Worm (Caenorhabditis elegans) whole organism, midembryonic: Measurements from ENCODE around the gene dhs-18.

Source experiments
- T22C8.4 ChIP-seq: fragments of 200-800 bp; sonication (Bioruptor generic); IDR thresholded peaks from 2 replicates; pipeline ENCODE4 v1.3.6; 2022; ENCODE audit warnings: missing genetic modification characterization, missing compliant biosample characterization
- cog-1 ChIP-seq: sonication (generic microtip); optimal IDR thresholded peaks from 2 replicates; lab custom pipeline; 2016; ENCODE audit warnings: missing genetic modification characterization, missing compliant biosample characterization
- flt-1 ChIP-seq: fragments of 200-800 bp; sonication (Bioruptor generic); IDR thresholded peaks from 2 replicates; pipeline ENCODE4 v1.3.6; 2022; ENCODE audit warnings: missing genetic modification characterization, missing compliant biosample characterization
- klf-2 ChIP-seq: fragments of 200-800 bp; sonication (Bioruptor generic); conservative IDR thresholded peaks from 2 replicates; pipeline ENCODE4 v1.3.6; 2022; ENCODE audit warnings: missing genetic modification reagents, missing genetic modification characterization, missing compliant biosample characterization
- med-1 ChIP-seq: sonication (generic microtip); optimal IDR thresholded peaks from 2 replicates; lab custom pipeline; 2017; ENCODE audit warnings: missing genetic modification characterization, mild to moderate bottlenecking, missing compliant biosample characterization, antibody characterized with exemption, missing genetic modification reagents; ENCODE audit not compliant: insufficient read depth
- ref-1 ChIP-seq: fragments of 200-800 bp; sonication (Bioruptor generic); conservative IDR thresholded peaks from 2 replicates; pipeline ENCODE4 v1.3.6; 2022; ENCODE audit warnings: missing genetic modification reagents, missing genetic modification characterization, missing compliant biosample characterization
- tab-1 ChIP-seq: fragments of 200-800 bp; sonication (Bioruptor generic); IDR thresholded peaks from 2 replicates; pipeline ENCODE4 v1.3.6; 2022; ENCODE audit warnings: missing genetic modification characterization, missing compliant biosample characterization
- ztf-23 ChIP-seq: fragments of 200-800 bp; sonication (Bioruptor generic); IDR thresholded peaks from 2 replicates; pipeline ENCODE4 v1.3.6; 2022; ENCODE audit warnings: missing genetic modification reagents, missing genetic modification characterization, missing compliant biosample characterization
- ztf-29 ChIP-seq: fragments of 200-800 bp; sonication (Bioruptor generic); IDR thresholded peaks from 2 replicates; pipeline ENCODE4 v1.3.6; 2022; ENCODE audit warnings: missing genetic modification reagents, missing genetic modification characterization, missing compliant biosample characterization

Gene dhs-18

ce11 chrV:11009124-11009524 is 37.5 kb downstream of the dhs-18 start:
- TF ChIP-seq T22C8.4 (GFP tag; lab: Robert Waterston, UW) (no peak), ref-1 (GFP tag; lab: Robert Waterston, UW) (no peak), ztf-23 (GFP tag; lab: Robert Waterston, UW) (no peak), tab-1 (GFP tag; lab: Robert Waterston, UW) (no peak), klf-2 (GFP tag; lab: Robert Waterston, UW) (no peak), ztf-29 (GFP tag; lab: Robert Waterston, UW) (no peak), cog-1 (tag; lab: Kevin White, UChicago) (no peak), med-1 (GFP tag; lab: Kevin White, UChicago) (no peak), flt-1 (GFP tag; lab: Robert Waterston, UW) (no peak)

DNA sequence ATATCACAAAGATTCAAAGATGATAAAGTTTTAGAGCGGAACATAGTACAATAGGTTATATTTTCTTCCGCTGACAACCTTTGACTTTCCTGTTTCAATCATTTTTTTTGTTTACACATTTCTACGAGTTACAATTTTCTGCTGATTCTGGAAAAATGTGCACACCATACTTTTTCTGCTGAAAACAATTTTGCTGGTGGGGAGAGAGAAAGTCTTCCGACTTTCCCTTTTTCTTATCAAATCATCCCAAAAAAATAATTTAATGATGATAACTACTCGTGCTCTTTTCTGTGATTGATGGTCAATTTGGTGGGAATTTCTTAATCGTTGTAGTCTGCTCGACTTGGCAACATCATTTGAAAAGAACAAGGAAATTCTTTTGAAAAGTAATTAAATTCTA is 39.0 kb downstream of the dhs-18 start:
- no peak for TF ChIP-seq T22C8.4 (GFP tag; lab: Robert Waterston, UW)
- no peak for TF ChIP-seq cog-1 (tag; lab: Kevin White, UChicago)
- TF ChIP-seq ref-1 (GFP tag; lab: Robert Waterston, UW): no peak
- TF ChIP-seq klf-2 (GFP tag; lab: Robert Waterston, UW): no peak
- no peak for TF ChIP-seq flt-1 (GFP tag; lab: Robert Waterston, UW)

ce11 chrV:11004094-11004493 is 42.5 kb downstream of the dhs-18 start:
- TF ChIP-seq flt-1 (GFP tag; lab: Robert Waterston, UW) (no peak), cog-1 (tag; lab: Kevin White, UChicago) (no peak), ref-1 (GFP tag; lab: Robert Waterston, UW) (no peak), med-1 (GFP tag; lab: Kevin White, UChicago) (no peak), ztf-23 (GFP tag; lab: Robert Waterston, UW) (no peak), tab-1 (GFP tag; lab: Robert Waterston, UW) (no peak), ztf-29 (GFP tag; lab: Robert Waterston, UW) (no peak), klf-2 (GFP tag; lab: Robert Waterston, UW) (no peak), T22C8.4 (GFP tag; lab: Robert Waterston, UW) (no peak)

ce11 chrV:11002434-11002833 is 44.2 kb downstream of the dhs-18 start, which contains the start of gene F53B7.4:
Gene F53B7.4, minus strand, starts transcription at chrV:11002534.
- TF ChIP-seq ztf-29 (GFP tag; lab: Robert Waterston, UW) (no peak), cog-1 (tag; lab: Kevin White, UChicago) (no peak)

ce11 chrV:11000650-11001049 is 46.0 kb downstream of the dhs-18 start, which contains the start of gene isy-1:
Gene isy-1, minus strand, starts transcription at chrV:11000699.
- TF ChIP-seq ref-1 (GFP tag; lab: Robert Waterston, UW): no peak
- no peak for TF ChIP-seq ztf-29 (GFP tag; lab: Robert Waterston, UW)
- TF ChIP-seq T22C8.4 (GFP tag; lab: Robert Waterston, UW): no peak
- no peak for TF ChIP-seq flt-1 (GFP tag; lab: Robert Waterston, UW)
- peak; percentile 82 for TF ChIP-seq ztf-23 (GFP tag; lab: Robert Waterston, UW)
- TF ChIP-seq cog-1 (tag; lab: Kevin White, UChicago): no peak

ce11 chrV:10998797-10999196 is 47.8 kb downstream of the dhs-18 start, which contains the start of gene F53B7.7:
Gene F53B7.7, plus strand, starts transcription at chrV:10999097.
- TF ChIP-seq klf-2 (GFP tag; lab: Robert Waterston, UW) (no peak), flt-1 (GFP tag; lab: Robert Waterston, UW) (no peak)
